Fruit fly (Drosophila melanogaster) whole organism: ENCODE results near the gene CG15404.

ENCODE experiments used
- pan ChIP-seq: fragments of >200 bp; optimal IDR thresholded peaks from 2 replicates; lab custom pipeline; 2017
- psq ChIP-seq: fragments of >200 bp; optimal IDR thresholded peaks from 2 replicates; lab custom pipeline; 2017

- TF ChIP-seq psq (lab: Kevin White, UChicago) (no peak), pan (no peak)
Measured at dm6 chr2L:3148959-3149591, 24.7 kb upstream of the CG15404 start.
